Worm (Caenorhabditis elegans): ENCODE data around the gene gly-9.

The gly-9 gene

DNA sequence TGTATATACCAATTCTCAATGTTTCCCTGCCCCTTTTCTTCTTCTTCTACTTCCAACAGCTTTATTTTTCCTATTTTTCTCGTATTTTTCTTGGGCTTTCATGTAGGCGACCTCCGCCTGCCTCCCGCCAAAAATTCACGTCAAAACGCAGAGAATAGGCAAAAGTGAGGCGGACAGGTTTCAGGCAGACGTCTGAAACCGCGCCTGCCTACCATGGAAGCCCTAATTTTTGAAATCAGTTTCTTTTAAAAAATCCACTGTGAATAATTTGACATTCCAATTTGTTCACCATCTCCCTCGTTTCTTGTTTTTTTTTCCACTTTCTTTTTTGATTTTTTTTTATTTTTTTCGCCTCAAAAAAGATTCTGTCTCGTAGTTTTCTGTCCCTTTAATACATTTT is 51.6 kb downstream of the gly-9 start:
- no peak for TF ChIP-seq egl-27 (tag; optimal IDR thresholded peaks at IDR 0.05)
- TF ChIP-seq rnt-1 (tag; optimal IDR thresholded peaks at IDR 0.05) = no peak
- TF ChIP-seq F16B12.6 (tag; optimal IDR thresholded peaks at IDR 0.05) = no peak
- TF ChIP-seq skn-1 (tag; optimal IDR thresholded peaks at IDR 0.05) = no peak
- no peak for TF ChIP-seq nhr-77 (tag; optimal IDR thresholded peaks at IDR 0.05)
- TF ChIP-seq nhr-19 (GFP tag; conservative IDR thresholded peaks at IDR 0.05) = no peak

DNA sequence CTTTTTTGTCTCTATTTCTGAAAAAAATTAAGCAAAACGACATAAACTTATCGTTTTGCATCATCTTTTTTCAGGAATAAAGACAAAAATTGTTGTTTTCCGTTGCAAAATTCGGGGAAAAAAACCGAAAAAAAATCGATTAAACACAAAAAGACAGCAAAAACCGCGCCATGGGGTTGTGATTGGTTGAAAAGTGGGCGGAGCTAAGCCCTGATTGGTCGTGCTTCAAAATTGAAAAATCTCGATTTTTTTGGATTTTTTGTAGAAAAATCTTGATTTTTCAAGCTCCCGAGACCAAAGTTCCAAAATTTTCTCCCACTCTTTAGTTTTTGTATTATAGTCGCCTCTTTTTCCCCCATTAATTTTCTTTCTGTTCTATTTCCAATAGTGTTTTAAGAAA is 52.1 kb downstream of the gly-9 start:
- TF ChIP-seq nhr-19 (GFP tag; conservative IDR thresholded peaks at IDR 0.05) (no peak), unc-62 (GFP tag; optimal IDR thresholded peaks at IDR 0.05) (no peak), unc-130 (tag; optimal IDR thresholded peaks at IDR 0.05) (no peak), egl-27 (tag; optimal IDR thresholded peaks at IDR 0.05) (no peak), efl-1 (optimal IDR thresholded peaks at IDR 0.05) (no peak), efl-1 (GFP tag; optimal IDR thresholded peaks at IDR 0.05 in 1 of 2) (no peak), dpl-1 (GFP tag; optimal IDR thresholded peaks at IDR 0.05) (no peak), lin-15B (tag; optimal IDR thresholded peaks at IDR 0.05) (no peak), F16B12.6 (tag; optimal IDR thresholded peaks at IDR 0.05) (no peak), grh-1 (GFP tag; IDR thresholded peaks at IDR 0.05) (no peak), aha-1 (tag; optimal IDR thresholded peaks at IDR 0.05) (no peak), ets-5 (GFP tag; IDR thresholded peaks at IDR 0.05) (no peak)

DNA sequence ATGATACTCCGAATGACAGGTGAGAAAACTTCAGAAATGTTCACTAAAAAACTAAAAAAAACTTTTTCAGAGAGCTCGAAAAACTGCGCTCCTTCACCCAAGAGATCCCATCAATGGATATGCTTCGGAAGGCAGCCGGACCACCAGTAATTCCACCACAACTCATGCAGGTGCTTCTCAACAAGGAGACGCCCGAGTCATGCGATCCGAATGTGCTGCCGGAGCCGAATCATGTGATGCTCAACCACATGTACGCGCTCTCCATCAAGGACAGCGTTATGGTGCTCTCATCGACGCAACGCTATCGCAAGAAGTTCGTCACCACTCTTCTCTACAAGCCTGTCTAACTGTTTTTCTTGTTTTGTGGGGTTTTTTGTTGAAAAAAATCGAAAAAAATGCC is 52.6 kb downstream of the gly-9 start:
- 0 out of 2 replicates have a peak, but pooled peaks have one; percentile 55 for TF ChIP-seq ets-5 (GFP tag; IDR thresholded peaks at IDR 0.05)
- TF ChIP-seq nhr-84 (tag; optimal IDR thresholded peaks at IDR 0.05) = no peak
- peak; percentile 37 for TF ChIP-seq nhr-85 (tag)
- no peak for TF ChIP-seq efl-1 (optimal IDR thresholded peaks at IDR 0.05)
- TF ChIP-seq efl-1 (GFP tag; optimal IDR thresholded peaks at IDR 0.05 in 1 of 2) = peak in 1 of 2 experiments; percentile 81
- no peak for TF ChIP-seq aha-1 (tag; optimal IDR thresholded peaks at IDR 0.05)
- no peak for TF ChIP-seq snu-23 (GFP tag; optimal IDR thresholded peaks at IDR 0.05)
- TF ChIP-seq nhr-47 (tag; optimal IDR thresholded peaks at IDR 0.05) = no peak

DNA sequence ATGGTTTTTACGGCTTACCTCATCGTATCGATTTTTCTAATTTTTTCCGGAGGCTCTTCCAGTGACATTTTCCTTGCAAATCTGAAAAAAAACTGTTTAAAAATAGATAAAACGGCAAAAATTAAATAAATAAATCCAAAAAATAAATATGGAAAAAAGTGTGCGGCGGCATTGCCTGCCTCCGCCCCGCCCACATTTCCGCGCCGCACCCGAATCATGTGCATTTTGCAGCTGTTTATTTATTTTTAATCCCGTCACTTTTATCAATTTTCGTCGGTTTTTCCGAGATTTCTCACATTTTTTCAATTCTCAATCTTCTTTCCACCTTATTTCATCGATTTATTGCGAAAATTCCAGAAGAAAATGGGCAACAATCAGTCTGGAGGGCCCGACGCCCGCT is 53.6 kb downstream of the gly-9 start, which contains the start of the genes Y47D3A.14 and aakb-2:
Gene Y47D3A.14, minus strand, starts transcription at position 81 of the 400 bp plus-strand sequence.
Gene aakb-2, plus strand, starts transcription at position 356 of the 400 bp plus-strand sequence.
- TF ChIP-seq lin-14 (GFP tag; optimal IDR thresholded peaks at IDR 0.05) = peak; percentile 64
- peak; percentile 19 to 49 for TF ChIP-seq efl-1 (optimal IDR thresholded peaks at IDR 0.05)
- peak in 1 of 2 experiments; percentile 60 for TF ChIP-seq efl-1 (GFP tag; optimal IDR thresholded peaks at IDR 0.05 in 1 of 2)
- no peak for TF ChIP-seq sox-4 (tag; optimal IDR thresholded peaks at IDR 0.05)
- no peak for TF ChIP-seq zag-1 (tag; optimal IDR thresholded peaks at IDR 0.05)
- TF ChIP-seq nhr-19 (GFP tag; conservative IDR thresholded peaks at IDR 0.05) = peak; percentile 50
- TF ChIP-seq Y116A8C.19 (tag; optimal IDR thresholded peaks at IDR 0.05; ENCODE audit: borderline replicate concordance) = no peak
- no peak for TF ChIP-seq alr-1 (tag; optimal IDR thresholded peaks at IDR 0.05; ENCODE audit: borderline replicate concordance)
- peak; percentile 35 for TF ChIP-seq blmp-1 (tag; optimal IDR thresholded peaks at IDR 0.05)
- no peak for TF ChIP-seq pqm-1 (tag; optimal IDR thresholded peaks at IDR 0.05)
- TF ChIP-seq tbx-2 (tag; optimal IDR thresholded peaks at IDR 0.05) = peak; percentile 52
- TF ChIP-seq sup-37 (GFP tag; optimal IDR thresholded peaks at IDR 0.05) = no peak
- no peak for TF ChIP-seq unc-98 (GFP tag; IDR thresholded peaks at IDR 0.05)
- no peak for TF ChIP-seq nhr-12 (tag; optimal IDR thresholded peaks at IDR 0.05)
- TF ChIP-seq ztf-4 (tag; optimal IDR thresholded peaks at IDR 0.05) = no peak
- peak; percentile 77 for TF ChIP-seq snu-23 (GFP tag; optimal IDR thresholded peaks at IDR 0.05)
- TF ChIP-seq pax-3 (tag; optimal IDR thresholded peaks at IDR 0.05) = no peak
- TF ChIP-seq nhr-85 (tag) = peak; percentile 71
- no peak for TF ChIP-seq lin-15B (tag; optimal IDR thresholded peaks at IDR 0.05)
- peak; percentile 52 for TF ChIP-seq fkh-8 (tag; optimal IDR thresholded peaks at IDR 0.05)
- TF ChIP-seq C16A3.4 (tag; optimal IDR thresholded peaks at IDR 0.05) = peak; percentile 62
- TF ChIP-seq elt-3 (tag; optimal IDR thresholded peaks at IDR 0.05) = peak in 1 of 6 experiments; percentile 24
- peak in 1 of 2 experiments; percentile 72 for TF ChIP-seq mdl-1 (tag; optimal IDR thresholded peaks at IDR 0.05)
- peak; percentile 38 to 55 for TF ChIP-seq lin-35 (GFP tag; optimal IDR thresholded peaks at IDR 0.05)
- TF ChIP-seq egl-27 (tag; optimal IDR thresholded peaks at IDR 0.05) = no peak
- peak; percentile 23 for TF ChIP-seq F16B12.6 (tag; optimal IDR thresholded peaks at IDR 0.05)
- TF ChIP-seq lsy-2 (tag; optimal IDR thresholded peaks at IDR 0.05) = peak; percentile 63 to 66
- no peak for TF ChIP-seq ces-1 (GFP tag; optimal IDR thresholded peaks at IDR 0.05)
- TF ChIP-seq ama-1 (optimal IDR thresholded peaks at IDR 0.05) = no peak
- TF ChIP-seq dsc-1 (tag; optimal IDR thresholded peaks at IDR 0.05) = peak; percentile 28
- no peak for TF ChIP-seq nhr-28 (tag; optimal IDR thresholded peaks at IDR 0.05)
- peak; percentile 55 for TF ChIP-seq xbp-1 (tag; optimal IDR thresholded peaks at IDR 0.05)
- TF ChIP-seq swsn-7 (tag; optimal IDR thresholded peaks at IDR 0.05) = peak; percentile 62
- TF ChIP-seq snpc-4 (tag; optimal IDR thresholded peaks at IDR 0.05) = peak; percentile 6
- peak; percentile 38 for TF ChIP-seq nhr-90 (tag; optimal IDR thresholded peaks at IDR 0.05; ENCODE audit: poor library complexity)
- TF ChIP-seq rnt-1 (tag; optimal IDR thresholded peaks at IDR 0.05) = peak; percentile 42
- TF ChIP-seq jun-1 (tag; optimal IDR thresholded peaks at IDR 0.05) = no peak

All from whole organism, L1 larva.